Worm (Caenorhabditis elegans): ENCODE data around the gene chil-25.
"Not testable (repeated sequence)": the region's sequence is repeated elsewhere in the genome, so short reads cannot be mapped to it uniquely, and the experiment has no call there.

Gene chil-25

ce11 chrII:9487337-9487950 lies 13.2 kb upstream of the chil-25 start, which contains the start of gene T19H5.4:
T19H5.4 (minus strand) TSS chrII:9487387.
- TF ChIP-seq unc-62 (GFP tag; optimal IDR thresholded peaks at IDR 0.05): no peak

DNA sequence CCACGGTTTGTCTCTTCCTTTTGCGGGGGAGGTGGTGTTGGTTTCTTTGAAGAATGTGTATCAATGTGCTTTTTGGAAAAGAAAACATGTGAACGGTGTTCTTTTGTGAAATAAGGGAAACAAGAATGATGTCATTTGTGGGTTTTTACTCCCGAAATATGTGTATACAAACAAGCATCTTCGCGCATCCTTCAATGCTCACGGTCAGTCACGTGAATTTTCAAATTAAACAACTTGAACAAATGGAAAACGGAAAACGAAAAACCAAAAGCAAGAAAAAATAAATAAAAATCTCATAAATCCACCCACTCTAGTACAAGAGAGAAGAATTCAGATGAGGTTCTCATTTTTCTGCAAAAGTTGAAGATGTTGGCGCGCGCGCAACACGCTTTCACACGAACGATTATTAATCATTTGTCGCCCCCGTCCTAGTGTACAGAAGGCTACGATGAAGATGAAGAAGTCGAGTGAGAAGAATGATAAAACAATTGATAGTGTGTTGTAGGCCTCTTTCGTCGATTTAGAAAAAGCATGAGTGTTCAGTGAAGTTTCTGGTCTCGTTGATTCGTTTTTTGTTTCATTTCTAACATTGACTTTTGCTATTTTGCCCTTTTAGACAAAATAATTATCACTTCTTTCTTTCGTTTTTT lies 10.9 kb upstream of the chil-25 start:
- no peak for TF ChIP-seq unc-62 (GFP tag; optimal IDR thresholded peaks at IDR 0.05)

ce11 chrII:9483342-9483741 lies 9.1 kb upstream of the chil-25 start:
- TF ChIP-seq unc-62 (GFP tag; optimal IDR thresholded peaks at IDR 0.05): no peak

- TF ChIP-seq unc-62 (GFP tag; optimal IDR thresholded peaks at IDR 0.05): no peak
Measured at ce11 chrII:9482529-9482928, 8.3 kb upstream of the chil-25 start.

DNA sequence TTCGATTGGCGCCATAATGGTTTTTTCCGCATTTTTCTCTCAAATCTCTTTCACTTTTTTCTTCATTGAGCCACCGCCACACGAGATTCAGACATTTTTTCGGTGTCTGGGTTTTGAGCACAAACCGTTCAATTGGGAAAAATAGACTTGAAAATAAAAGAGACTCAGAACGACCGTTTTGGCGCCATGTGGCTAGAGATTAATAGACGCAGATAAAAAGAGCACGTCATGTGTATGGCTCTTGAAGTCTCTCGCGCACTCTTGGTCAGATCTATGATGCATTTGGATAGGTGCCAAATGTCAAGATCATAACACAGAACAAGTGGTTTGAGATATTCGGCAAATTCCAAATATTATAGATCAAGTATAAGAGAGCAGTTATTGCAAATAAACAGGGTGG lies 7.2 kb upstream of the chil-25 start:
- TF ChIP-seq unc-62 (GFP tag; optimal IDR thresholded peaks at IDR 0.05): no peak

DNA sequence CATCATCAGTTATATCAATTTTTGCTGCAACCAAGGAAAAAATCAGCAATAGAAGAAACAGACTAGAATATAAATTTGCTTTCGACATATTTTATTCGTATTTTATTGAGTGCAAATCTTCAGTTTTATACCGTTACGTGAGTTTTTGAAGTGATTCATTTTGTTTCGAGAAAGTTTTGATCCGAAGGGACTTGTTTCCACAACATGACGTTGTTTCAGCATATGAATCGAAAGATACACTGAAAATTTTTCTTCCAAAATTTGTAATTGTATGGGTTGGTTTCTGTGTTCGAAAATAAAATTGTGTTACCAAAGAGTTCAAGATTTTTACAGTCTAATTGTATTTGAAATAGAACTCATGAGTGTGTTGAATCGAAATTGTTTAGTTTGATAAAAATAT lies 5.7 kb upstream of the chil-25 start, which contains the start of gene T19H5.7:
Gene T19H5.7, minus strand, starts transcription at position 101 of the 400 bp plus-strand sequence.
- no peak for TF ChIP-seq unc-62 (GFP tag; optimal IDR thresholded peaks at IDR 0.05)

DNA sequence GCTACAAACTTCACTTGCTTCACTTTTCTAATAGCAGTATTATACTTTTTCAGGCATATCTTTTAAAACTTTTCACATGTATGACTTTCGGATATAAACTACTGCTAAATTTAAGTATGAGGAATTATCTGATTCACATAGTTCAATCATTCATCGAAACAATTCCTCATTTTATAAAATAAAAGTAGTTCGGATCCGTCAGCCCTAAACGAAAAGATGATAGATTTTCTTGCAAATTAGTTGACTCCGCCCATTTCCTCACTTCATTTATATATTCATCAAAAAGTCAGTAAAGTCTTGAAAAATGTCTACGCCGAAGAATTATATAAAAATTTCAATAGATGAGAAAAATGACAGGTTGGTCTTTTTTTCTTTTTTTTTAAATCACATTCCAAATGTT lies 3.3 kb upstream of the chil-25 start, which contains the start of gene chil-27:
Gene chil-27, plus strand, starts transcription at position 301 of the 400 bp plus-strand sequence.
- TF ChIP-seq unc-62 (GFP tag; optimal IDR thresholded peaks at IDR 0.05): no peak

DNA sequence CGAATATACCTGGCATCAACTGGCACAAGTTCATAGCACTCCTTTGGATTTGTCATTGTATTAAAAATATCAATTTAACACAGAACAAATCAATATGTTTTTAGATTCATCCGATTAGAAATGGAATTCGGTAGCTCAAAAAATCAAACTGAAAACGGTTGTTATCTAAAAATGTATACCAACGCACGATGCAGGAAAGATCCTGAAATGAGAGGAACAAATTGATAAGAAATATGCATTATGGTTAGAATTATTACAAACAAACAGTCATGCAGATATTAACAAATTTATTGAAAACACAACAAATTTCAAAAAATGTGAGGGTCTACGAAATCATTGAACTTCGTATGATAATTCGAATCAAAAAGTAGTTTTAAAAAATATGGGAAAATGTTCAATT lies 4.2 kb downstream of the chil-25 start, which contains the start of gene T19H5.6:
Gene T19H5.6, minus strand, starts transcription at position 195 of the 400 bp plus-strand sequence.
- TF ChIP-seq unc-62 (GFP tag; optimal IDR thresholded peaks at IDR 0.05): no peak

ce11 chrII:9468414-9468813 lies 5.9 kb downstream of the chil-25 start, which contains the start of gene chil-23:
chil-23 (minus strand) TSS chrII:9468611.
- TF ChIP-seq unc-62 (GFP tag; optimal IDR thresholded peaks at IDR 0.05): no peak

ce11 chrII:9466095-9466494 lies 8.2 kb downstream of the chil-25 start, which contains the start of gene chil-22:
chil-22 (minus strand) TSS chrII:9466195.
- no peak for TF ChIP-seq unc-62 (GFP tag; optimal IDR thresholded peaks at IDR 0.05)

- TF ChIP-seq unc-62 (GFP tag; optimal IDR thresholded peaks at IDR 0.05): not testable (repeated sequence)
Measured at ce11 chrII:9461881-9462280, 12.4 kb downstream of the chil-25 start, which contains the start of gene chil-21. chil-21 (minus strand) TSS chrII:9461981.

DNA sequence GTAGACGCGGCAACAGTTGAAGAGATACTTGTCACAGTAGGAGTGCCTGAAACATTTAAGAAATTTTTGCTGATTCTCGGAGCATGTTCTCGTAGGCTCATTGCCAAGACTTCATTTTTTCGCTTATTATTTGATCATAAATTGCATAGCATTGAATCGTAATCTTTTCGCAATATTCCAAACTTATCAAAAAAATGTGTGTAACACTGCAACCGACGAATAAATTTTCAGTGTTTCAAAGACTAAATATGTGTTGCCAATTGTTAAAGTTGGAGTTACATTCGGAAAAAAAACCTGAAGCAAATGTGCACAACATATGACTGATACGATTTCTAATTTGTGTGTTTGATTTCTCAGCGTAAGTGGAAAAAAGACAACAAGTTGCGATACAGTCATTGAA lies 14.8 kb downstream of the chil-25 start, which contains the start of gene R09D1.14:
Gene R09D1.14, minus strand, starts transcription at position 101 of the 400 bp plus-strand sequence.
- TF ChIP-seq unc-62 (GFP tag; optimal IDR thresholded peaks at IDR 0.05): not testable (repeated sequence)

ce11 chrII:9454304-9454703 lies 20.0 kb downstream of the chil-25 start, which contains the start of gene chil-19:
chil-19 (minus strand) TSS chrII:9454404.
- no peak for TF ChIP-seq unc-62 (GFP tag; optimal IDR thresholded peaks at IDR 0.05)

ce11 chrII:9452172-9452571 lies 22.1 kb downstream of the chil-25 start, which contains the start of gene R09D1.12:
R09D1.12 (minus strand) TSS chrII:9452272.
- TF ChIP-seq unc-62 (GFP tag; optimal IDR thresholded peaks at IDR 0.05): not testable (repeated sequence)

DNA sequence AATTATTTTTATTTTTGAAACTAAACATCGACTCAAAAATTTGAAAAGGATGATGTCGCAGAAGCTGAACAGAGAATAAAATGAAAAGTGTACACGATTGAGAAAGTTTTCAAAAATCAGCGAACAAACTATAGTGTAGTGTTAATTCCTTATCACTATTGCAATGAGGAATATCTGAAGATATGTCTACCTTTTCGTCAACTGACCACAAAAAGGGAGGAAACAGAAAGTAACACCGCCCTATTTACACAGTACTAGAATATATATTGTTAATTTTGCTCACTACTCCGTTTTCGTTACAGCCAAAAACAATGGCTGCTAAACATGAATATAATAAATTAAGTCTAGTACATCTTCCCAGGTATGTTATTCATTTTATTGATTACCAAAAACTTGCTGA lies 26.3 kb downstream of the chil-25 start, which contains the start of gene chil-18:
Gene chil-18, plus strand, starts transcription at position 301 of the 400 bp plus-strand sequence.
- no peak for TF ChIP-seq unc-62 (GFP tag; optimal IDR thresholded peaks at IDR 0.05)

- TF ChIP-seq unc-62 (GFP tag; optimal IDR thresholded peaks at IDR 0.05): no peak
Measured at ce11 chrII:9445368-9445767, 28.9 kb downstream of the chil-25 start, which contains the start of gene R09D1.13. R09D1.13 (minus strand) TSS chrII:9445468.
